Fruit fly (Drosophila melanogaster) whole organism, embryonic: ENCODE results near the gene CG1024.

Source experiments
- Abd-B ChIP-seq: fragments of 200-800 bp; sonication (Bioruptor generic); optimal IDR thresholded peaks from 2 replicates; lab custom pipeline; 2018; ENCODE audit warnings: missing biosample characterization, mild to moderate bottlenecking, missing genetic modification characterization, moderate library complexity
- Blimp-1 ChIP-seq: fragments of 200-800 bp; sonication (Bioruptor generic); optimal IDR thresholded peaks from 3 replicates; lab custom pipeline; 2018; ENCODE audit warnings: missing biosample characterization, missing genetic modification characterization, mild to moderate bottlenecking, moderate library complexity, missing genetic modification reagents
- CG10147 ChIP-seq: fragments of 200-800 bp; sonication (Bioruptor generic); optimal IDR thresholded peaks from 2 replicates; lab custom pipeline; 2019; ENCODE audit warnings: missing biosample characterization, mild to moderate bottlenecking, missing genetic modification characterization, moderate library complexity
- CG10366 ChIP-seq: fragments of 200-800 bp; sonication (Bioruptor generic); IDR thresholded peaks from 2 replicates; pipeline ENCODE4 v1.3.6; 2022; ENCODE audit warnings: missing biosample characterization, missing genetic modification characterization
- CG10431 ChIP-seq: fragments of 200-800 bp; sonication (Bioruptor generic); optimal IDR thresholded peaks from 3 replicates; lab custom pipeline; 2018; ENCODE audit warnings: missing biosample characterization, mild to moderate bottlenecking, missing genetic modification characterization
- CG11560 ChIP-seq: fragments of 200-800 bp; sonication (Bioruptor generic); IDR thresholded peaks from 3 replicates; pipeline ENCODE4 v1.3.6; 2022; ENCODE audit warnings: missing biosample characterization, missing genetic modification characterization
- CG11695 ChIP-seq: fragments of 200-800 bp; sonication (Bioruptor generic); IDR thresholded peaks from 3 replicates; pipeline ENCODE4 v1.3.6; 2022; ENCODE audit warnings: missing biosample characterization, missing genetic modification characterization
- CG12071 ChIP-seq: fragments of 200-800 bp; sonication (Bioruptor generic); optimal IDR thresholded peaks from 3 replicates; lab custom pipeline; 2018; ENCODE audit warnings: missing biosample characterization, mild to moderate bottlenecking, missing genetic modification characterization
- CG15269 ChIP-seq: fragments of 200-800 bp; sonication (Bioruptor generic); optimal IDR thresholded peaks from 2 replicates; lab custom pipeline; 2018; ENCODE audit warnings: missing biosample characterization, mild to moderate bottlenecking, missing genetic modification characterization, moderate library complexity
- CG1529 ChIP-seq: fragments of 200-800 bp; sonication (Bioruptor generic); optimal IDR thresholded peaks from 3 replicates; lab custom pipeline; 2018; ENCODE audit warnings: missing biosample characterization, missing genetic modification characterization
- CG15696 ChIP-seq: fragments of 200-800 bp; sonication (Bioruptor generic); optimal IDR thresholded peaks from 2 replicates; lab custom pipeline; 2019; ENCODE audit warnings: missing biosample characterization, mild to moderate bottlenecking, missing genetic modification characterization, moderate library complexity
- CG1603 ChIP-seq: fragments of 200-800 bp; sonication (Bioruptor generic); optimal IDR thresholded peaks from 2 replicates; lab custom pipeline; 2019; ENCODE audit warnings: missing biosample characterization, mild to moderate bottlenecking, missing genetic modification characterization, moderate library complexity
- CG17385 ChIP-seq: fragments of 200-800 bp; sonication (Bioruptor generic); optimal IDR thresholded peaks from 3 replicates; lab custom pipeline; 2018; ENCODE audit warnings: missing biosample characterization, mild to moderate bottlenecking, missing genetic modification characterization
- CG17568 ChIP-seq: fragments of 200-800 bp; sonication (Bioruptor generic); optimal IDR thresholded peaks from 2 replicates; lab custom pipeline; 2018; ENCODE audit warnings: missing biosample characterization, mild to moderate bottlenecking, missing genetic modification characterization, moderate library complexity
- CG1792 ChIP-seq: fragments of 200-800 bp; sonication (Bioruptor generic); optimal IDR thresholded peaks from 2 replicates; lab custom pipeline; 2016; ENCODE audit warnings: missing biosample characterization, missing genetic modification characterization
- CG2199 ChIP-seq: fragments of 200-800 bp; sonication (Bioruptor generic); IDR thresholded peaks from 3 replicates; pipeline ENCODE4 v1.3.6; 2022; ENCODE audit warnings: missing biosample characterization, missing genetic modification characterization
- CG30020 ChIP-seq: fragments of 200-800 bp; optimal IDR thresholded peaks from 2 replicates; lab custom pipeline; 2019; ENCODE audit warnings: missing biosample characterization, mild to moderate bottlenecking, missing genetic modification characterization, moderate library complexity
- CG31224 ChIP-seq: fragments of 200-800 bp; sonication (Bioruptor generic); IDR thresholded peaks from 2 replicates; pipeline ENCODE4 v1.3.6; 2022; ENCODE audit warnings: missing biosample characterization, missing genetic modification characterization
- CG3407 ChIP-seq: fragments of 200-800 bp; sonication (Bioruptor generic); optimal IDR thresholded peaks from 2 replicates; lab custom pipeline; 2018; ENCODE audit warnings: missing biosample characterization, mild to moderate bottlenecking, missing genetic modification characterization
- CG7786 ChIP-seq: fragments of 200-800 bp; sonication (Bioruptor generic); optimal IDR thresholded peaks from 2 replicates; lab custom pipeline; 2016; ENCODE audit warnings: missing biosample characterization, missing genetic modification characterization
- CG8089 ChIP-seq: fragments of 200-800 bp; sonication (Bioruptor generic); optimal IDR thresholded peaks from 3 replicates; lab custom pipeline; 2016; ENCODE audit warnings: missing biosample characterization, missing genetic modification characterization
- Dad ChIP-seq: fragments of 200-800 bp; sonication (Bioruptor generic); optimal IDR thresholded peaks from 3 replicates; lab custom pipeline; 2016; ENCODE audit warnings: missing biosample characterization, missing genetic modification characterization
- Dref ChIP-seq: fragments of 200-800 bp; sonication (Bioruptor generic); IDR thresholded peaks from 2 replicates; pipeline ENCODE4 v1.3.6; 2022; ENCODE audit warnings: missing biosample characterization, missing genetic modification characterization
- Hey ChIP-seq: fragments of 200-800 bp; sonication (Bioruptor generic); optimal IDR thresholded peaks from 3 replicates; lab custom pipeline; 2018; ENCODE audit warnings: missing biosample characterization, mild to moderate bottlenecking, missing genetic modification characterization
- Lim3 ChIP-seq: fragments of 200-800 bp; sonication (Bioruptor generic); IDR thresholded peaks from 2 replicates; pipeline ENCODE4 v1.3.6; 2022; ENCODE audit warnings: missing biosample characterization, missing genetic modification characterization
- Nf-YB ChIP-seq: fragments of 200-800 bp; sonication (Bioruptor generic); optimal IDR thresholded peaks from 3 replicates; lab custom pipeline; 2019; ENCODE audit warnings: missing biosample characterization, mild to moderate bottlenecking, missing genetic modification characterization, moderate library complexity
- PHDP ChIP-seq: fragments of 200-800 bp; sonication (Bioruptor generic); optimal IDR thresholded peaks from 3 replicates; lab custom pipeline; 2018; ENCODE audit warnings: missing biosample characterization, mild to moderate bottlenecking, missing genetic modification characterization, moderate library complexity
- YL-1 ChIP-seq: fragments of 200-800 bp; sonication (Bioruptor generic); optimal IDR thresholded peaks from 3 replicates; lab custom pipeline; 2017; ENCODE audit warnings: missing biosample characterization, mild to moderate bottlenecking, missing genetic modification characterization
- ab ChIP-seq: fragments of 200-800 bp; sonication (Bioruptor generic); optimal IDR thresholded peaks from 2 replicates; lab custom pipeline; 2016; ENCODE audit warnings: missing biosample characterization, missing genetic modification characterization
- bowl ChIP-seq: fragments of 200-800 bp; sonication (Bioruptor generic); IDR thresholded peaks from 2 replicates; pipeline ENCODE4 v1.3.6; 2022; ENCODE audit warnings: missing biosample characterization, missing genetic modification characterization
- caup ChIP-seq: fragments of 200-800 bp; sonication (Bioruptor generic); optimal IDR thresholded peaks from 3 replicates; lab custom pipeline; 2017; ENCODE audit warnings: missing biosample characterization, mild to moderate bottlenecking, missing genetic modification characterization, moderate library complexity; ENCODE audit not compliant: severe bottlenecking
- crc ChIP-seq: fragments of 200-800 bp; sonication (Bioruptor generic); optimal IDR thresholded peaks from 2 replicates; lab custom pipeline; 2016; ENCODE audit warnings: missing biosample characterization, missing genetic modification characterization
- crp ChIP-seq, 2 experiments: fragments of 200-800 bp; sonication (Bioruptor generic); optimal IDR thresholded peaks; 2 replicates in 1 of 2; 3 replicates in 1 of 2; lab custom pipeline; 2017; ENCODE audit warnings: missing biosample characterization in 2 of 2, missing genetic modification characterization in 2 of 2, mild to moderate bottlenecking in 1 of 2, moderate library complexity in 1 of 2
- dysf ChIP-seq: fragments of 200-800 bp; sonication (Bioruptor generic); IDR thresholded peaks from 3 replicates; pipeline ENCODE4 v1.3.6; 2022; ENCODE audit warnings: missing biosample characterization, missing genetic modification characterization
- jumu ChIP-seq: fragments of 200-800 bp; sonication (Bioruptor generic); optimal IDR thresholded peaks from 3 replicates; lab custom pipeline; 2016; ENCODE audit warnings: missing biosample characterization, missing genetic modification characterization
- luna ChIP-seq: fragments of 200-800 bp; sonication (Bioruptor generic); optimal IDR thresholded peaks from 2 replicates; lab custom pipeline; 2016; ENCODE audit warnings: missing biosample characterization, missing genetic modification characterization
- nmo ChIP-seq: fragments of 200-800 bp; sonication (Bioruptor generic); optimal IDR thresholded peaks from 2 replicates; lab custom pipeline; 2018; ENCODE audit warnings: missing biosample characterization, mild to moderate bottlenecking, missing genetic modification characterization, moderate library complexity
- odd ChIP-seq: fragments of 200-800 bp; sonication (Bioruptor generic); optimal IDR thresholded peaks from 2 replicates; lab custom pipeline; 2017; ENCODE audit warnings: missing biosample characterization, mild to moderate bottlenecking, missing genetic modification characterization
- onecut ChIP-seq: fragments of 200-800 bp; sonication (Bioruptor generic); IDR thresholded peaks from 2 replicates; pipeline ENCODE4 v1.3.6; 2022; ENCODE audit warnings: missing biosample characterization, missing genetic modification characterization
- otp ChIP-seq: fragments of 200-800 bp; sonication (Bioruptor generic); IDR thresholded peaks from 3 replicates; pipeline ENCODE4, ENCODE4 v1.3.6; 2022; ENCODE audit warnings: missing biosample characterization, missing genetic modification characterization
- pita ChIP-seq: fragments of 200-800 bp; sonication (Bioruptor generic); optimal IDR thresholded peaks from 2 replicates; lab custom pipeline; 2017; ENCODE audit warnings: missing biosample characterization, mild to moderate bottlenecking, missing genetic modification characterization
- prd ChIP-seq, 3 experiments: fragments of >200 bp in 2 of 3; fragments of 200-800 bp in 1 of 3; sonication (Bioruptor generic) in 1 of 3; optimal IDR thresholded peaks in 2 of 3; IDR thresholded peaks in 1 of 3; 2 replicates in 2 of 3; 3 replicates in 1 of 3; pipeline versions ENCODE4 v1.3.6 to Lab custom; 2017 to 2022; ENCODE audit warnings: missing biosample characterization in 1 of 3, missing genetic modification characterization in 1 of 3
- pzg ChIP-seq: fragments of 200-800 bp; sonication (Bioruptor generic); optimal IDR thresholded peaks from 3 replicates; lab custom pipeline; 2018; ENCODE audit warnings: missing biosample characterization, mild to moderate bottlenecking, missing genetic modification characterization, moderate library complexity
- repo ChIP-seq: fragments of 200-800 bp; sonication (Bioruptor generic); optimal IDR thresholded peaks from 2 replicates; lab custom pipeline; 2016; ENCODE audit warnings: missing biosample characterization, missing genetic modification characterization
- rib ChIP-seq: fragments of 200-800 bp; sonication (Bioruptor generic); IDR thresholded peaks from 2 replicates; pipeline ENCODE4 v1.3.6; 2022; ENCODE audit warnings: missing biosample characterization, missing genetic modification characterization
- slou ChIP-seq: fragments of 200-800 bp; sonication (Bioruptor generic); optimal IDR thresholded peaks from 3 replicates; lab custom pipeline; 2016; ENCODE audit warnings: missing biosample characterization, missing genetic modification characterization
- stc ChIP-seq: fragments of 200-800 bp; sonication (Bioruptor generic); IDR thresholded peaks from 2 replicates; pipeline ENCODE4 v1.3.6; 2022; ENCODE audit warnings: missing biosample characterization, missing genetic modification characterization
- tup ChIP-seq: fragments of 200-800 bp; sonication (Bioruptor generic); optimal IDR thresholded peaks from 2 replicates; lab custom pipeline; 2016; ENCODE audit warnings: missing biosample characterization, mild to moderate bottlenecking, missing genetic modification characterization, moderate library complexity

Gene CG1024

DNA sequence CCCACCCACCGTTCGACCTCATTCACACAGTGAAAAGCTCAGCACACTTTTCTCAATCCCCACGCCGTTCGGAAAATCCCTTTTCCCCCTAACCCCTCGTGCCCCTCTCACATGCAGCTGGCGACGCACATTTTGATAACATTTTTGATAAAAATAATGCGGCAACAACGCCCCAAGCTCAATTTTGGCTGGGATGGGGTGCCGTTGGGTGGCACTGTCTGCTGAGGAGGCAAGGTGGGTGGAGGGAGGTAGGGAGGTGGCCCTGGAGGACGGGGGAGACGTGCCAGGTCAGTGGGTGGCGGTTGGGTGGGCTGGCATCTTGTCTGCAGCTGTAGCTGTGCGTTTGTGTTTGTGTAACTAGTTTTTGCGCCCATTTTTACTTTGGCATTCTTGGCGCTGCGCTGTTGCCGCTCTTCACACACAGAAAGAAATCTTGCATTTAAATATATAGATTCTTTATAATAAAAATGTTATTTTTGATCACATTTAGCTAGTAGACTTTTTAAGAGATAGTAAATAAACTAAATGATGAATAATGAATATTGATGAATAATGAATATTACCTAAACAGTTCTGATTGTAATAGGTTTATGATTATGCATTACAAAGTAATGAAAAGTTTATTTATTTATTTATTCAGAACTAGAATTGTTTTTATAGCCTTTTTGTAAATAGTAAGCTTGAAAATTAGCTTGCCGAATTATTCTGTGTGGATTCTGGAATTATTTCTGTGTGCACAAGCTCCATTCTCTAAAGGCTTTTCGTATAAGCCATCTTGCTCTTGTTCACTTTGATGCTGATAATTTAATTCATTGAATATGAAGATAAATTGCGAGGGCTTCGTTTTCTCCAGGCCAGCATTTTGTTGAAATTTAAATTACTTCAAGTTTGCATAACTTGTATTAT is 34.6 kb upstream of the CG1024 start (continued):
- TF ChIP-seq CG15696 (tag; lab: Kevin White, UChicago), result no peak
- no peak for TF ChIP-seq Abd-B
- TF ChIP-seq Blimp-1 (GFP tag; lab: Kevin White, UChicago), result peak; percentile 41
- no peak for TF ChIP-seq ab (GFP tag; lab: Kevin White, UChicago)
- no peak for TF ChIP-seq YL-1
- no peak for TF ChIP-seq repo (GFP tag; lab: Kevin White, UChicago)
- TF ChIP-seq CG2199 (GFP tag; lab: Robert Waterston, UW), result 0 out of 3 replicates have a peak, but pooled peaks have one; percentile 68
- no peak for TF ChIP-seq Dad (GFP tag; lab: Kevin White, UChicago)
- no peak for TF ChIP-seq onecut (GFP tag; lab: Robert Waterston, UW)
- no peak for TF ChIP-seq stc
- no peak for TF ChIP-seq CG7786 (GFP tag; lab: Kevin White, UChicago)
- no peak for TF ChIP-seq CG8089 (GFP tag; lab: Kevin White, UChicago)
- no peak for TF ChIP-seq bowl (GFP tag; lab: Robert Waterston, UW)
- TF ChIP-seq Dref (GFP tag; lab: Robert Waterston, UW), result no peak
- no peak for TF ChIP-seq prd (optimal IDR thresholded peaks at IDR 0.05; lab: Kevin White, UChicago)
- no peak; the same call in 2 of the 3 replicates for TF ChIP-seq prd (GFP tag; IDR thresholded peaks at IDR 0.05; lab: Robert Waterston, UW)
- peak; percentile 36 for TF ChIP-seq caup (GFP tag; lab: Kevin White, UChicago)
- TF ChIP-seq CG1529 (GFP tag; lab: Kevin White, UChicago), result no peak
- TF ChIP-seq slou (GFP tag; lab: Kevin White, UChicago), result peak; percentile 27
- TF ChIP-seq CG3407 (GFP tag; lab: Kevin White, UChicago), result peak; percentile 99
- TF ChIP-seq pzg, result no peak
- TF ChIP-seq dysf (GFP tag; lab: Robert Waterston, UW), result peak; percentile 28; the same call in 1 of the 3 replicates
- TF ChIP-seq rib (GFP tag; lab: Robert Waterston, UW), result peak; percentile 41; the same call in 1 of the 2 replicates
- TF ChIP-seq PHDP (tag; lab: Kevin White, UChicago), result peak; percentile 45
- no peak for TF ChIP-seq CG1792 (GFP tag; lab: Kevin White, UChicago)
- peak; percentile 55 for TF ChIP-seq CG17385 (GFP tag; lab: Kevin White, UChicago)
- 0 out of 3 replicates have a peak, but pooled peaks have one; percentile 13 for TF ChIP-seq otp
- TF ChIP-seq crc (GFP tag; lab: Kevin White, UChicago), result no peak
- TF ChIP-seq crp (GFP tag; optimal IDR thresholded peaks at IDR 0.05; lab: Kevin White, UChicago), result no peak
- TF ChIP-seq jumu (GFP tag; lab: Kevin White, UChicago), result no peak
- no peak for TF ChIP-seq Lim3 (GFP tag; lab: Robert Waterston, UW)
- TF ChIP-seq CG10147, result peak; percentile 30
- no peak for TF ChIP-seq CG30020 (tag; lab: Kevin White, UChicago)
- TF ChIP-seq CG17568 (GFP tag; lab: Kevin White, UChicago), result no peak
- no peak for TF ChIP-seq CG11560 (tag; lab: Robert Waterston, UW)
- no peak for TF ChIP-seq Nf-YB
- peak; percentile 55 for TF ChIP-seq CG15269 (tag; lab: Kevin White, UChicago)
- no peak for TF ChIP-seq CG10366
- TF ChIP-seq CG11695, result 0 out of 3 replicates have a peak, but pooled peaks have one; percentile 40
- TF ChIP-seq pita (GFP tag; lab: Kevin White, UChicago), result no peak
- no peak for TF ChIP-seq CG31224 (GFP tag; lab: Robert Waterston, UW)
- TF ChIP-seq luna (GFP tag; lab: Kevin White, UChicago), result no peak
- peak; percentile 57 for TF ChIP-seq CG12071
- TF ChIP-seq CG10431 (GFP tag; lab: Kevin White, UChicago), result no peak
- TF ChIP-seq CG1603, result no peak
- no peak for TF ChIP-seq tup
- no peak for TF ChIP-seq odd (GFP tag; lab: Kevin White, UChicago)
- peak; percentile 57 for TF ChIP-seq Hey
- TF ChIP-seq nmo, result peak; percentile 52
